Worm (Caenorhabditis elegans) whole organism, mixed stage, embryonic: ENCODE results near the gene D2089.3.

Experiments used
- M03D4.4 ChIP-seq: sonication (generic microtip); optimal IDR thresholded peaks from 2 replicates; lab custom pipeline; 2017; ENCODE audit warnings: mild to moderate bottlenecking, missing genetic modification characterization, missing compliant biosample characterization
- bed-3 ChIP-seq: fragments of 200-800 bp; sonication (Bioruptor generic); optimal IDR thresholded peaks from 3 replicates; lab custom pipeline; 2018; ENCODE audit warnings: mild to moderate bottlenecking, missing genetic modification characterization, moderate library complexity, missing compliant biosample characterization
- blmp-1 ChIP-seq: fragments of 150-350 bp; optimal IDR thresholded peaks from 2 replicates; lab custom pipeline; 2014; ENCODE audit warnings: missing biosample characterization, missing genetic modification characterization
- ceh-39 ChIP-seq: fragments of 150-350 bp; optimal IDR thresholded peaks from 2 replicates; lab custom pipeline; 2014; ENCODE audit warnings: missing biosample characterization, missing genetic modification characterization
- ceh-83 ChIP-seq: fragments of 200-800 bp; sonication (Bioruptor generic); optimal IDR thresholded peaks from 2 replicates; lab custom pipeline; 2018; ENCODE audit warnings: mild to moderate bottlenecking, missing genetic modification characterization, missing compliant biosample characterization
- ces-1 ChIP-seq: fragments of 150-350 bp; optimal IDR thresholded peaks from 2 replicates; lab custom pipeline; 2014; ENCODE audit warnings: missing biosample characterization, missing genetic modification reagents, missing genetic modification characterization
- cnd-1 ChIP-seq: fragments of 200-800 bp; sonication (Bioruptor generic); optimal IDR thresholded peaks from 2 replicates; lab custom pipeline; 2018; ENCODE audit warnings: mild to moderate bottlenecking, missing genetic modification characterization, missing compliant biosample characterization
- drap-1 ChIP-seq: fragments of 200-800 bp; sonication (Bioruptor generic); optimal IDR thresholded peaks from 3 replicates; lab custom pipeline; 2018; ENCODE audit warnings: mild to moderate bottlenecking, missing genetic modification characterization, missing compliant biosample characterization
- elt-1 ChIP-seq: sonication (generic microtip); optimal IDR thresholded peaks from 2 replicates; lab custom pipeline; 2017; ENCODE audit warnings: missing genetic modification characterization, mild to moderate bottlenecking, missing compliant biosample characterization, antibody characterized with exemption, moderate library complexity, borderline replicate concordance; ENCODE audit not compliant: insufficient read depth
- flh-1 ChIP-seq: fragments of 200-800 bp; sonication (Bioruptor generic); optimal IDR thresholded peaks from 2 replicates; lab custom pipeline; 2018; ENCODE audit warnings: mild to moderate bottlenecking, missing genetic modification characterization, moderate library complexity, missing compliant biosample characterization
- ham-2 ChIP-seq: fragments of 200-800 bp; sonication (Bioruptor generic); optimal IDR thresholded peaks from 2 replicates; lab custom pipeline; 2018; ENCODE audit warnings: mild to moderate bottlenecking, missing genetic modification characterization, missing compliant biosample characterization
- lin-13 ChIP-seq: fragments of 150-350 bp; optimal IDR thresholded peaks from 2 replicates; lab custom pipeline; 2014; ENCODE audit warnings: missing biosample characterization, missing genetic modification characterization
- lin-32 ChIP-seq: fragments of 200-800 bp; sonication (Bioruptor generic); optimal IDR thresholded peaks from 2 replicates; lab custom pipeline; 2018; ENCODE audit warnings: mild to moderate bottlenecking, missing genetic modification characterization, missing compliant biosample characterization
- lsy-2 ChIP-seq: fragments of 150-350 bp; optimal IDR thresholded peaks from 2 replicates; lab custom pipeline; 2014; ENCODE audit warnings: missing biosample characterization, missing genetic modification characterization
- mab-5 ChIP-seq: fragments of 150-350 bp; optimal IDR thresholded peaks from 2 replicates; lab custom pipeline; 2014; ENCODE audit warnings: missing biosample characterization, missing genetic modification characterization
- mep-1 ChIP-seq: fragments of 150-350 bp; optimal IDR thresholded peaks from 2 replicates; lab custom pipeline; 2017; ENCODE audit warnings: missing biosample characterization, missing genetic modification reagents, missing genetic modification characterization, inconsistent platforms
- mls-2 ChIP-seq: sonication (generic microtip); optimal IDR thresholded peaks from 2 replicates; lab custom pipeline; 2016; ENCODE audit warnings: mild to moderate bottlenecking, missing genetic modification characterization, moderate library complexity, missing compliant biosample characterization
- nhr-12 ChIP-seq: fragments of 150-350 bp; optimal IDR thresholded peaks from 2 replicates; lab custom pipeline; 2014; ENCODE audit warnings: missing biosample characterization, missing genetic modification characterization
- nhr-2 ChIP-seq: fragments of 150-350 bp; optimal IDR thresholded peaks from 2 replicates; lab custom pipeline; 2014; ENCODE audit warnings: missing biosample characterization, missing genetic modification characterization
- nhr-237 ChIP-seq: fragments of 150-350 bp; optimal IDR thresholded peaks from 2 replicates; lab custom pipeline; 2014; ENCODE audit warnings: missing biosample characterization, missing genetic modification characterization
- nhr-28 ChIP-seq: fragments of 150-350 bp; optimal IDR thresholded peaks from 2 replicates; lab custom pipeline; 2014; ENCODE audit warnings: missing biosample characterization, missing genetic modification characterization
- nhr-76 ChIP-seq: sonication (generic microtip); optimal IDR thresholded peaks from 2 replicates; lab custom pipeline; 2017; ENCODE audit warnings: missing biosample characterization, missing genetic modification characterization
- pha-4 ChIP-seq: fragments of 150-350 bp; optimal IDR thresholded peaks from 2 replicates; lab custom pipeline; 2018; ENCODE audit warnings: missing biosample characterization, missing genetic modification reagents, missing genetic modification characterization
- sem-2 ChIP-seq: fragments of 200-800 bp; sonication (Bioruptor generic); optimal IDR thresholded peaks from 2 replicates; lab custom pipeline; 2018; ENCODE audit warnings: mild to moderate bottlenecking, missing genetic modification characterization, missing compliant biosample characterization
- snpc-4 ChIP-seq: fragments of 150-350 bp; optimal IDR thresholded peaks from 2 replicates; lab custom pipeline; 2014; ENCODE audit warnings: missing biosample characterization, missing genetic modification characterization
- sptf-1 ChIP-seq: sonication (generic microtip); optimal IDR thresholded peaks from 2 replicates; lab custom pipeline; 2017; ENCODE audit warnings: mild to moderate bottlenecking, missing genetic modification characterization, moderate library complexity, missing compliant biosample characterization
- tbx-8 ChIP-seq: fragments of 200-800 bp; sonication (Bioruptor generic); optimal IDR thresholded peaks from 2 replicates; lab custom pipeline; 2018; ENCODE audit warnings: mild to moderate bottlenecking, missing genetic modification characterization, moderate library complexity, missing compliant biosample characterization
- unc-120 ChIP-seq: sonication (generic microtip); optimal IDR thresholded peaks from 2 replicates; lab custom pipeline; 2017; ENCODE audit warnings: missing genetic modification characterization, missing compliant biosample characterization; ENCODE audit not compliant: poor library complexity, severe bottlenecking
- unc-39 ChIP-seq: fragments of 150-350 bp; optimal IDR thresholded peaks from 2 replicates; lab custom pipeline; 2014; ENCODE audit warnings: missing biosample characterization, missing genetic modification characterization
- unc-62 ChIP-seq: fragments of 150-350 bp; optimal IDR thresholded peaks from 2 replicates; lab custom pipeline; 2014; ENCODE audit warnings: missing biosample characterization, missing genetic modification reagents, missing genetic modification characterization
- zip-8 ChIP-seq: fragments of 150-350 bp; optimal IDR thresholded peaks from 2 replicates; lab custom pipeline; 2014; ENCODE audit warnings: missing biosample characterization, missing genetic modification characterization
- ztf-11 ChIP-seq: fragments of 150-350 bp; optimal IDR thresholded peaks from 2 replicates; lab custom pipeline; 2014; ENCODE audit warnings: missing biosample characterization, missing genetic modification characterization

The D2089.3 gene

DNA sequence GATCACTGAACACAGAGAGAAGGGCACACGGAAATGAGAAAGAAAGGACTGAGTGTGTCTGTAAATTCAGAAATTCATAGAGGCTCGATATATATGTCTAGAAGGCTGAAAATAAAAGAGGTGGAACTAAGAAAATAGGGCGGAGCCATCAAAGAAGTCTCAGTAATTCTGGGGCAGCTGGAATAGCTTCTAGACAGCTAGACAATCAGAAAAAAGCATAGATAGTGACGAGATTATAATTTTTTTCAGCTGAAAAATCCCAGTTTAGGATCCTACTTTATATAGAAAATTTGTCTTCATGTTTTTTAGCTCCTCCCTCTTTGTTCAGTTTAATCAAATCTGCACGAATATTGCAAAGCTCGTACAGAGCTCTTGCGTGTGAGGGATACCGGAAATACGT lies at the start of gene D2089.3:
Gene D2089.3 (minus strand): TSS at position 101 of the 400 bp plus-strand sequence.
- TF ChIP-seq ham-2 (no peak), zip-8 (no peak), ceh-83 (no peak), cnd-1 (tag; lab: Kevin White, UChicago) (no peak), lsy-2 (tag; lab: Kevin White, UChicago) (no peak), ces-1 (GFP tag; lab: Kevin White, UChicago) (no peak), lin-13 (tag; lab: Kevin White, UChicago) (no peak), nhr-237 (tag; lab: Kevin White, UChicago) (no peak), lin-32 (GFP tag; lab: Kevin White, UChicago) (no peak), nhr-76 (tag; lab: Kevin White, UChicago) (no peak), mep-1 (tag; lab: Kevin White, UChicago) (no peak), ceh-39 (no peak), elt-1 (tag; lab: Kevin White, UChicago) (no peak), M03D4.4 (no peak), mls-2 (tag; lab: Kevin White, UChicago) (no peak), bed-3 (no peak), pha-4 (no peak), sptf-1 (tag; lab: Kevin White, UChicago) (no peak), unc-62 (GFP tag; lab: Kevin White, UChicago) (no peak), tbx-8 (GFP tag; lab: Kevin White, UChicago) (no peak)

DNA sequence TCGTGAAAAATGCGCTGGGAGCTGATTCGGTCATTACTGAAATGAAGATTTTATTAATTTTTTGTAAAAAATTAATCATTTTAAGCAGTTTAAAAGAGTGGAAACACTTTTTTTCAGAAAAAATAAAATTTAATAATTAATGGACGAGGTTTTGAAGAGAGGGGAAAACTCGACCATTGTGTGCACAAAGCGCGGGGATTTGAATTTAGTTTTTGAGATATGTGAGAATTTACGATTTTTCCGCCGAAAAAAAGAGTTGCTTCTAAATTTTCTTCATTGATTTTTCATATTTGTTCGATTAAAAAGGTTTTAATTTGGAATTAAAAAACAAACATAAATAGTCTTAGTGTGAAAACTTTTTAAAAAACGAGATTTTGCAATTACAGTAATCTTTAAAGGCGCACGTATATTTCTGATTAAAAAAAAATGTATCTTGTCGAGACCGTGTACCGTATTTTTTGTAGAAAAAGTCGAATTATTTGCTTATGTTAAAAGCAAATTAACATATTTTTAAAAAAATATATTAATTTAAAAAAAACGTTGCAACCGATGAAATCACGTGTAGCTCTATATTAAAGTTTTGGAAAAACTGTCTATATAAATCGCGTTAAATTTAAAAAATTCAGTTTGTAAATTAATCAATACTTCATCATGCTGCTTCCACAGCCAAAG lies 49.5 kb upstream of the D2089.3 start, which contains the start of the genes dph-2 and C09G5.7:
Gene dph-2 (minus strand): TSS at position 36 of the 672 bp plus-strand sequence.
Gene C09G5.7 (plus strand): TSS at position 622 of the 672 bp plus-strand sequence.
- TF ChIP-seq drap-1 (GFP tag; lab: Kevin White, UChicago) (no peak), nhr-76 (tag; lab: Kevin White, UChicago) (no peak), zip-8 (no peak), lsy-2 (tag; lab: Kevin White, UChicago) (no peak), bed-3 (no peak), ceh-83 (no peak), M03D4.4 (no peak), nhr-28 (tag; lab: Kevin White, UChicago) (no peak), nhr-2 (tag; lab: Kevin White, UChicago) (no peak), mep-1 (tag; lab: Kevin White, UChicago) (no peak), nhr-12 (tag; lab: Kevin White, UChicago) (no peak), mab-5 (tag; lab: Kevin White, UChicago) (no peak)

DNA sequence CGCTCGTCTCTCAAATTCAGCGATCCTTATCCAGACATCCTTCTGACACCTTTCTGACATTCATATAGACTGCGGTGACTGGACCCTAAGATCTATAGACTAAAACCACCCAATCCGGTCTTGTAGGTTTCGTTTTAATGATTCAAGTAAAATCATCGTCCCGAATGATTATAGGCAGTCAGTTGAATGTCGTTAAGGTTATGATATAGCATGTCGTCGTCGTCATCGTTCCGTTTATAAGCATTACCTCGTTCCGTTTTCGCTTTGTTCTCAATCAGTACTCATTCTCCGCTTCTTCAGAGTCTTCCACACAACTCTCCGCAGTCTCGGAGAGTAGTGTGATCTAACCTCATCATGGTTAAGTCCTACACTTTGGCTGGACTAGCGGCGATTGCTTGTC lies 43.7 kb upstream of the D2089.3 start, which contains the start of gene bli-1:
Gene bli-1 (plus strand): TSS at position 301 of the 400 bp plus-strand sequence.
- TF ChIP-seq drap-1 (GFP tag; lab: Kevin White, UChicago) (no peak), snpc-4 (tag; lab: Kevin White, UChicago) (no peak), ceh-39 (no peak), mab-5 (tag; lab: Kevin White, UChicago) (no peak)

DNA sequence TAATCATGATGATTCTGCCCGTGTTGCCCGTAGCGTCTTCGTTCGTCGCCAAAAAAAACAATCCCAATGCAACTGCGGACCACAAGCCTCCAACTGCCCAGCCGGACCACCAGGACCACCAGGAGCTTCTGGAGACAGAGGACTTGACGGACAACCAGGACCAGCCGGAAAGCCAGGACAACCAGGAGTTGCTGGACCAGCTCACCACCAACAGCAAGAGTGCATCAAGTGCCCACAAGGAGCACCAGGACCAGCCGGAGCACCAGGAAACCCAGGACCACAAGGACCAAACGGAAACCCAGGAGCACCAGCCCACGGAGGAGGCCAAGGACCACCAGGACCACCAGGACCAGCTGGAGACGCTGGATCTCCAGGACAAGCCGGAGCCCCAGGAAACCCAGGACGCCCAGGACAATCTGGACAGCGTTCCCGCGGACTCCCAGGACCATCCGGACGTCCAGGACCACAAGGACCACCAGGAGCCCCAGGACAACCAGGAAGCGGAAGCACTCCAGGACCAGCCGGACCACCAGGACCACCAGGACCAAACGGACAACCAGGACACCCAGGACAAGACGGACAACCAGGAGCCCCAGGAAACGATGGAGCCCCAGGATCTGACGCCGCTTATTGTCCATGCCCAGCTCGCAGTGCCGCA lies 42.6 kb upstream of the D2089.3 start:
- TF ChIP-seq nhr-28 (tag; lab: Kevin White, UChicago) = no peak
- TF ChIP-seq nhr-2 (tag; lab: Kevin White, UChicago) = no peak
- TF ChIP-seq mab-5 (tag; lab: Kevin White, UChicago) = no peak
- no peak for TF ChIP-seq lin-32 (GFP tag; lab: Kevin White, UChicago)
- TF ChIP-seq blmp-1 (tag; lab: Kevin White, UChicago) = no peak
- TF ChIP-seq unc-39 (tag; lab: Kevin White, UChicago) = no peak
- TF ChIP-seq nhr-12 (tag; lab: Kevin White, UChicago) = no peak
- TF ChIP-seq lin-13 (tag; lab: Kevin White, UChicago) = no peak
- TF ChIP-seq ham-2 = no peak
- no peak for TF ChIP-seq nhr-237 (tag; lab: Kevin White, UChicago)
- TF ChIP-seq drap-1 (GFP tag; lab: Kevin White, UChicago) = no peak
- TF ChIP-seq ztf-11 (tag; lab: Kevin White, UChicago) = no peak
- TF ChIP-seq sem-2 (GFP tag; lab: Kevin White, UChicago) = no peak
- TF ChIP-seq flh-1 (GFP tag; lab: Kevin White, UChicago) = no peak
- no peak for TF ChIP-seq pha-4
- no peak for TF ChIP-seq unc-120 (tag; lab: Kevin White, UChicago)
- no peak for TF ChIP-seq M03D4.4
- TF ChIP-seq lsy-2 (tag; lab: Kevin White, UChicago) = no peak
